Fruit fly (Drosophila melanogaster) whole organism, adult: Measurements from ENCODE around the gene CG10147.

ENCODE experiments used
- CG12768 ChIP-seq: fragments of 200-800 bp; sonication (Bioruptor generic); optimal IDR thresholded peaks from 2 replicates; lab custom pipeline; 2017; ENCODE audit warnings: missing biosample characterization, missing genetic modification characterization, mild to moderate bottlenecking, moderate library complexity, missing genetic modification reagents
- CG5204 ChIP-seq: fragments of 200-800 bp; sonication (Bioruptor generic); optimal IDR thresholded peaks from 2 replicates; lab custom pipeline; 2016; ENCODE audit warnings: missing biosample characterization, missing genetic modification characterization
- Crg-1 ChIP-seq: fragments of 200-800 bp; sonication (Bioruptor generic); optimal IDR thresholded peaks from 2 replicates; lab custom pipeline; 2016; ENCODE audit warnings: missing biosample characterization, missing genetic modification characterization
- Hr96 ChIP-seq: fragments of 200-800 bp; sonication (Bioruptor generic); optimal IDR thresholded peaks from 2 replicates; lab custom pipeline; 2016; ENCODE audit warnings: missing biosample characterization, missing genetic modification characterization
- cic ChIP-seq: fragments of 200-800 bp; sonication (Bioruptor generic); optimal IDR thresholded peaks from 2 replicates; lab custom pipeline; 2017; ENCODE audit warnings: missing biosample characterization, mild to moderate bottlenecking, missing genetic modification characterization, moderate library complexity
- kay ChIP-seq: fragments of 200-800 bp; sonication (Bioruptor generic); peaks from one replicate; lab custom pipeline; 2016; ENCODE audit warnings: missing biosample characterization, missing genetic modification characterization, borderline replicate concordance

- no peak for TF ChIP-seq Crg-1
- TF ChIP-seq cic (GFP tag; lab: Kevin White, UChicago) = no peak
- no peak for TF ChIP-seq kay
- TF ChIP-seq Hr96 (GFP tag; lab: Kevin White, UChicago) = no peak
- no peak for TF ChIP-seq CG5204 (GFP tag; lab: Kevin White, UChicago)
- TF ChIP-seq CG12768 (GFP tag; lab: Kevin White, UChicago) = no peak
Observed at dm6 chr3L:6497990-6498389, 9.8 kb upstream of the CG10147 start.
